Worm (Caenorhabditis elegans): ENCODE results near the gene cnc-10.

Gene cnc-10

DNA sequence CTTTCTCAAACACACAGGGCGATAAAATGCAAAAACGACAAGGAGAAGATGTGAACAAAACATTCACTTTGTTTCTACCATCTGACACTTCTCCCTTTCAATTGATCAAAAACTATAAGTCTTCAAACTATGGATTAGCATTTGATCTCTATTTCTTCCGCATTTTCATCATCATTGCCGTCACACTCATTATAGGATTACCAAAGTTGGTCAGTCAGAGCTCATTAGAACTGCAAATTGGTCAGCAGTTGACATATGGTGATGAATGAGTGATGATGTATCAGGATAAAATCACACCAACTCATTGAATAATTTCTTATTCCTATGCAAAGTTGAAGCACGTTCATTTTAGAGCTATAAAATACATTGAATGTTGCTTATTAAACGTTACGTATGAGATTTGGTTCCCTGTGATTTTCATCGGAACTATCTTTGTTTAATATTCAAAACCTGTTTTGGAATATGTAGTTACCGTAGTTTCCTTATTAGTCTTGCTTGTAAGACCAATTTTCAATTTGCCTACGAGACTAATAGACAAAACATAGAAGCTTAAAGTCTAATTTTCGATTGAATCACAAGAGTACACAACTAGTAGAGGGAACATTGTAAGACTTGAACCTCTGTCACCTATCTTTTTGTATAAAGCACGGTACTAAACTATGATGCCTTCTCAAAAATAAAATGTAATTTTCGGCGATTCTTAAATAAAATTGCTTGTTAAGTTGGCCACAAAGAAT lies 26.6 kb downstream of the cnc-10 start:
- TF ChIP-seq hlh-11 (tag; optimal IDR thresholded peaks at IDR 0.05) (no peak), mdl-1 (tag; optimal IDR thresholded peaks at IDR 0.05) (no peak), zip-11 (GFP tag; IDR thresholded peaks at IDR 0.05) (no peak), dpl-1 (GFP tag; optimal IDR thresholded peaks at IDR 0.05) (no peak), unc-62 (GFP tag; optimal IDR thresholded peaks at IDR 0.05 in 1 of 2) (peak in 1 of 2 experiments; percentile 92), unc-62 (tag; optimal IDR thresholded peaks at IDR 0.05) (no peak)

- TF ChIP-seq nhr-77 (tag; optimal IDR thresholded peaks at IDR 0.05) (no peak), unc-62 (GFP tag; optimal IDR thresholded peaks at IDR 0.05 in 1 of 2) (peak in 1 of 2 experiments; percentile 44), unc-62 (tag; optimal IDR thresholded peaks at IDR 0.05) (no peak), F26F4.8 (GFP tag; conservative IDR thresholded peaks at IDR 0.05) (no peak), daf-12 (tag; optimal IDR thresholded peaks at IDR 0.05) (no peak), T26A8.4 (GFP tag; IDR thresholded peaks at IDR 0.05) (no peak), F37D6.2 (tag; optimal IDR thresholded peaks at IDR 0.05) (no peak)
These were observed 28.3 kb downstream of the cnc-10 start for ce11 chrV:11211323-11211722.

DNA sequence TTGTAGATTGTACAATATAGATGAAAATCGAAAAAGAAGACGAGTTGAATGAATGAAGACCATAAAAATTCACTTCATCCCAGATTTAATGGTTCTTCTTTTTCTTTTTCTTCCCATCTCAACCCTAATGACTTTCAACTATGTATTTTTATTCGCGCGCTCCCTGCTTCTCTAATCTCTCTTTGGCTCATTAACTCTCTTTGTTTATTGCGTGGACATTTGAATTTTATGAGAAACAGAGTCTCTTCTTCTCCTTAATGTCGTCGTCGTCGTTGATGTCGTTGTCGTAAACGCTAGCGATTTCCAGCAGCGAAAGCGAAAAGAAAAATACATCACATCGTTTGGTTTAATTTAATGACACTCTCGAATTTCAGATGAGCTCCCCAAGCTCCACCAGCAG lies 31.5 kb downstream of the cnc-10 start:
- TF ChIP-seq fkh-10 (GFP tag; optimal IDR thresholded peaks at IDR 0.05), result no peak
- TF ChIP-seq lir-3 (tag; optimal IDR thresholded peaks at IDR 0.05), result no peak
- TF ChIP-seq fos-1 (tag; optimal IDR thresholded peaks at IDR 0.05), result no peak
- no peak for TF ChIP-seq unc-130 (GFP tag; optimal IDR thresholded peaks at IDR 0.05)
- TF ChIP-seq gei-8 (GFP tag; optimal IDR thresholded peaks at IDR 0.05), result no peak
- TF ChIP-seq saeg-2 (GFP tag; IDR thresholded peaks at IDR 0.05), result no peak
- no peak for TF ChIP-seq unc-39 (tag; optimal IDR thresholded peaks at IDR 0.05)
- no peak for TF ChIP-seq mxl-2 (GFP tag; conservative IDR thresholded peaks at IDR 0.05)
- TF ChIP-seq nhr-41 (GFP tag; IDR thresholded peaks at IDR 0.05), result no peak
- no peak for TF ChIP-seq D1046.2 (GFP tag; IDR thresholded peaks at IDR 0.05)
- TF ChIP-seq F26F4.8 (GFP tag; conservative IDR thresholded peaks at IDR 0.05), result no peak

- TF ChIP-seq nhr-6 (tag; optimal IDR thresholded peaks at IDR 0.05), result no peak
- peak in 1 of 2 experiments; percentile 97 for TF ChIP-seq unc-62 (GFP tag; optimal IDR thresholded peaks at IDR 0.05 in 1 of 2)
- no peak for TF ChIP-seq unc-62 (tag; optimal IDR thresholded peaks at IDR 0.05)
These were observed 33.1 kb downstream of the cnc-10 start for ce11 chrV:11216137-11216536.

DNA sequence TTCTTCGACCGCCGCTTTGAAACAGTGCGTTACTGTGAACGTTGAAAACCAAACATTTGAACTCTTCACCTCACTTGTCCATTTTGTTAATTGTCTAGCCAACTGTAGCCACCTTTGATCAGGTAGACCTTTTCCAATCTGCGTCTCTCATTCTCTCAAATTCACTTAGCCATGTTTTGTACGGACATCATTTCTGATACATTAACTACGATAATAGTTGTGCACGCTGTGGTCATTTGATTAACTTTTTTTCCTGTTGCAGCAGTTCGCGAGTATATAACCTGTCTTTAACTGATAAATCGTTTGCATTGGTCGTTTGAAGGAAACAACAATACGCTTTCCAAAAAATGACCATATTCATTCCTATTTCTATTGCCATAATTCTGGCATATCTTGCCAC lies 34.4 kb downstream of the cnc-10 start, which contains the start of gene cyp-29A2:
Gene cyp-29A2, plus strand, starts transcription at position 190 of the 400 bp plus-strand sequence.
- peak; percentile 41 for TF ChIP-seq dmd-6 (GFP tag; IDR thresholded peaks at IDR 0.05)
- peak in 1 of 2 experiments; percentile 49 for TF ChIP-seq mdl-1 (tag; optimal IDR thresholded peaks at IDR 0.05)
- TF ChIP-seq dve-1 (tag; optimal IDR thresholded peaks at IDR 0.05; ENCODE audit: insufficient read depth), result peak; percentile 15
- no peak for TF ChIP-seq daf-12 (tag; optimal IDR thresholded peaks at IDR 0.05)
- no peak for TF ChIP-seq ZK337.2 (GFP tag; IDR thresholded peaks at IDR 0.05)
- TF ChIP-seq nhr-77 (tag; optimal IDR thresholded peaks at IDR 0.05), result peak; percentile 92
- TF ChIP-seq madf-9 (GFP tag; conservative IDR thresholded peaks at IDR 0.05), result no peak
- peak; percentile 57 for TF ChIP-seq hlh-11 (tag; optimal IDR thresholded peaks at IDR 0.05)
- peak; percentile 99 for TF ChIP-seq nhr-28 (tag; optimal IDR thresholded peaks at IDR 0.05)
- TF ChIP-seq dmd-8 (GFP tag; IDR thresholded peaks at IDR 0.05), result no peak
- TF ChIP-seq daf-16 (GFP tag; optimal IDR thresholded peaks at IDR 0.05), result no peak
- TF ChIP-seq daf-16 (tag; optimal IDR thresholded peaks at IDR 0.05), result peak; percentile 69
- TF ChIP-seq unc-62 (GFP tag; optimal IDR thresholded peaks at IDR 0.05 in 1 of 2), result peak in 1 of 2 experiments; percentile 58
- no peak for TF ChIP-seq unc-62 (tag; optimal IDR thresholded peaks at IDR 0.05)
- peak; percentile 52 for TF ChIP-seq hlh-30 (tag; optimal IDR thresholded peaks at IDR 0.05; ENCODE audit: insufficient read depth)
- 0 out of 2 replicates have a peak, but pooled peaks have one; percentile 43 for TF ChIP-seq php-3 (GFP tag; IDR thresholded peaks at IDR 0.05)
- no peak for TF ChIP-seq F26F4.8 (GFP tag; conservative IDR thresholded peaks at IDR 0.05)
- TF ChIP-seq nhr-6 (tag; optimal IDR thresholded peaks at IDR 0.05), result peak; percentile 7
- TF ChIP-seq ceh-62 (tag; optimal IDR thresholded peaks at IDR 0.05), result no peak
- TF ChIP-seq aha-1 (tag), result peak; percentile 32
- TF ChIP-seq lim-7 (GFP tag; IDR thresholded peaks at IDR 0.05), result no peak
